Worm (Caenorhabditis elegans) whole organism, L4 larva: ENCODE results near the gene str-116.
A peak's percentile ranks its signal among the peaks of the same experiment; 100 is the strongest.

Experiments used
- F44E2.7 ChIP-seq: fragments of 200-800 bp; sonication (Bioruptor generic); IDR thresholded peaks from 2 replicates; pipeline ENCODE4 v2.1.2; 2022; ENCODE audit warnings: missing genetic modification characterization, missing compliant biosample characterization
- Y5F2A.4 ChIP-seq: fragments of 200-800 bp; sonication (Bioruptor generic); optimal IDR thresholded peaks from 2 replicates; lab custom pipeline; 2018; ENCODE audit warnings: mild to moderate bottlenecking, missing genetic modification characterization, missing compliant biosample characterization
- ZK546.5 ChIP-seq, 2 experiments: sonication (generic microtip); optimal IDR thresholded peaks; 2 replicates each; lab custom pipeline; 2017; ENCODE audit warnings: missing biosample characterization in 2 of 2, missing genetic modification characterization in 2 of 2
- ces-1 ChIP-seq: fragments of 150-350 bp; sonication (generic microtip); optimal IDR thresholded peaks from 4 replicates; lab custom pipeline; 2014; ENCODE audit warnings: missing biosample characterization, missing genetic modification reagents, missing genetic modification characterization
- cey-2 ChIP-seq: sonication (generic microtip); optimal IDR thresholded peaks from 3 replicates; lab custom pipeline; 2017; ENCODE audit warnings: missing genetic modification characterization, mild to moderate bottlenecking, missing compliant biosample characterization, antibody characterized with exemption, borderline replicate concordance; ENCODE audit not compliant: insufficient read depth
- daf-16 ChIP-seq, 3 experiments: sonication (generic microtip); optimal IDR thresholded peaks; 2 replicates each; lab custom pipeline; 2016 to 2017; ENCODE audit warnings: missing genetic modification characterization in 3 of 3, missing genetic modification reagents in 3 of 3, mild to moderate bottlenecking in 2 of 3, missing compliant biosample characterization in 2 of 3, missing biosample characterization in 1 of 3, moderate library complexity in 1 of 3
- daf-19 ChIP-seq: fragments of 200-800 bp; sonication (Bioruptor generic); conservative IDR thresholded peaks from 2 replicates; pipeline ENCODE4 v1.3.6; 2022; ENCODE audit warnings: missing genetic modification characterization, missing compliant biosample characterization
- dmd-6 ChIP-seq: fragments of 200-800 bp; sonication (Bioruptor generic); IDR thresholded peaks from 2 replicates; pipeline ENCODE4 v1.3.6; 2022; ENCODE audit warnings: missing genetic modification reagents, missing genetic modification characterization, missing compliant biosample characterization
- dmd-8 ChIP-seq: fragments of 200-800 bp; sonication (Bioruptor generic); IDR thresholded peaks from 2 replicates; pipeline ENCODE4 v1.3.6; 2022; ENCODE audit warnings: missing genetic modification characterization, missing compliant biosample characterization
- dmd-9 ChIP-seq: fragments of 200-800 bp; sonication (Bioruptor generic); IDR thresholded peaks from 2 replicates; pipeline ENCODE4 v1.3.6; 2022; ENCODE audit warnings: missing genetic modification reagents, missing genetic modification characterization, missing compliant biosample characterization
- dve-1 ChIP-seq: sonication (generic microtip); optimal IDR thresholded peaks from 2 replicates; lab custom pipeline; 2017; ENCODE audit warnings: antibody characterized with exemption, mild to moderate bottlenecking, missing genetic modification characterization, missing compliant biosample characterization; ENCODE audit not compliant: insufficient read depth
- egl-27 ChIP-seq: sonication (generic microtip); optimal IDR thresholded peaks from 3 replicates; lab custom pipeline; 2017; ENCODE audit warnings: missing biosample characterization, missing genetic modification reagents, missing genetic modification characterization
- fos-1 ChIP-seq: fragments of 150-350 bp; optimal IDR thresholded peaks from 2 replicates; lab custom pipeline; 2014; ENCODE audit warnings: missing biosample characterization, missing genetic modification characterization
- hlh-11 ChIP-seq: fragments of 200-800 bp; sonication (Bioruptor generic); optimal IDR thresholded peaks from 2 replicates; lab custom pipeline; 2018; ENCODE audit warnings: mild to moderate bottlenecking, missing genetic modification characterization, missing compliant biosample characterization
- lim-7 ChIP-seq: fragments of 200-800 bp; sonication (Bioruptor generic); IDR thresholded peaks from 2 replicates; pipeline ENCODE4 v1.3.6; 2022; ENCODE audit warnings: missing genetic modification characterization, missing compliant biosample characterization
- lin-39 ChIP-seq: fragments of 150-350 bp; optimal IDR thresholded peaks from 2 replicates; lab custom pipeline; 2014; ENCODE audit warnings: missing biosample characterization, missing genetic modification reagents, missing genetic modification characterization
- lsy-2 ChIP-seq, 2 experiments: fragments of 150-350 bp in 1 of 2; sonication (generic microtip) in 1 of 2; optimal IDR thresholded peaks; 2 replicates each; lab custom pipeline; 2014 to 2017; ENCODE audit warnings: missing biosample characterization in 2 of 2, missing genetic modification characterization in 2 of 2
- madf-5 ChIP-seq, 2 experiments: fragments of 200-800 bp; sonication (Bioruptor generic); IDR thresholded peaks; 2 replicates each; pipeline ENCODE4 v1.3.6; 2022; ENCODE audit warnings: missing compliant biosample characterization in 2 of 2, missing genetic modification characterization in 2 of 2
- madf-9 ChIP-seq: fragments of 200-800 bp; sonication (Bioruptor generic); conservative IDR thresholded peaks from 2 replicates; pipeline ENCODE4 v1.3.6; 2022; ENCODE audit warnings: missing genetic modification reagents, missing genetic modification characterization, missing compliant biosample characterization
- mep-1 ChIP-seq: fragments of 150-350 bp; sonication (generic microtip); optimal IDR thresholded peaks from 3 replicates; lab custom pipeline; 2014; ENCODE audit warnings: missing biosample characterization, missing genetic modification characterization
- mxl-2 ChIP-seq: fragments of 200-800 bp; sonication (Bioruptor generic); conservative IDR thresholded peaks from 2 replicates; pipeline ENCODE4 v1.3.6; 2022; ENCODE audit warnings: missing genetic modification reagents, missing genetic modification characterization, missing compliant biosample characterization
- mxl-3 ChIP-seq: fragments of 200-800 bp; sonication (Bioruptor generic); optimal IDR thresholded peaks from 2 replicates; lab custom pipeline; 2018; ENCODE audit warnings: mild to moderate bottlenecking, missing genetic modification characterization, missing compliant biosample characterization
- nhr-102 ChIP-seq: sonication (generic microtip); optimal IDR thresholded peaks from 2 replicates; lab custom pipeline; 2016; ENCODE audit warnings: mild to moderate bottlenecking, missing genetic modification characterization, moderate library complexity, missing compliant biosample characterization
- nhr-11 ChIP-seq: fragments of 150-350 bp; optimal IDR thresholded peaks from 2 replicates; lab custom pipeline; 2014; ENCODE audit warnings: missing biosample characterization, missing genetic modification characterization
- nhr-111 ChIP-seq: fragments of 200-800 bp; sonication (Bioruptor generic); optimal IDR thresholded peaks from 2 replicates; lab custom pipeline; 2018; ENCODE audit warnings: mild to moderate bottlenecking, missing genetic modification characterization, missing compliant biosample characterization
- nhr-28 ChIP-seq: fragments of 150-350 bp; optimal IDR thresholded peaks from 2 replicates; lab custom pipeline; 2014; ENCODE audit warnings: missing biosample characterization, missing genetic modification characterization
- nhr-42 ChIP-seq: fragments of 200-800 bp; sonication (Bioruptor generic); IDR thresholded peaks from 2 replicates; pipeline ENCODE4 v1.3.6; 2022; ENCODE audit warnings: missing genetic modification characterization, missing compliant biosample characterization
- nhr-76 ChIP-seq: fragments of 150-350 bp; optimal IDR thresholded peaks from 2 replicates; lab custom pipeline; 2014; ENCODE audit warnings: missing biosample characterization, missing genetic modification characterization
- php-3 ChIP-seq: fragments of 200-800 bp; sonication (Bioruptor generic); IDR thresholded peaks from 2 replicates; pipeline ENCODE4 v1.3.6; 2022; ENCODE audit warnings: missing genetic modification reagents, missing genetic modification characterization, missing compliant biosample characterization
- pqm-1 ChIP-seq: sonication (generic microtip); optimal IDR thresholded peaks from 2 replicates; lab custom pipeline; 2017; ENCODE audit warnings: missing biosample characterization, missing genetic modification characterization
- set-16 ChIP-seq: fragments of 200-800 bp; sonication (Bioruptor generic); IDR thresholded peaks from 2 replicates; pipeline ENCODE4 v1.3.6; 2022; ENCODE audit warnings: missing genetic modification reagents, missing genetic modification characterization, missing compliant biosample characterization
- skn-1 ChIP-seq: fragments of 150-350 bp; optimal IDR thresholded peaks from 2 replicates; lab custom pipeline; 2014; ENCODE audit warnings: missing biosample characterization, missing genetic modification characterization
- snpc-4 ChIP-seq: fragments of 150-350 bp; optimal IDR thresholded peaks from 2 replicates; lab custom pipeline; 2014; ENCODE audit warnings: missing biosample characterization, missing genetic modification characterization
- tag-97 ChIP-seq: fragments of 200-800 bp; sonication (Bioruptor generic); IDR thresholded peaks from 2 replicates; pipeline ENCODE4 v1.3.6; 2022; ENCODE audit warnings: missing genetic modification characterization, missing compliant biosample characterization
- unc-62 ChIP-seq, 3 experiments: fragments of 150-350 bp in 1 of 3; sonication (generic microtip); optimal IDR thresholded peaks in 2 of 3; peaks in 1 of 3; 1 replicate in 1 of 3; 2 replicates in 2 of 3; lab custom pipeline; 2014 to 2017; ENCODE audit warnings: missing biosample characterization in 3 of 3, missing genetic modification characterization in 3 of 3, missing genetic modification reagents in 3 of 3, missing genotype in 1 of 3
- zag-1 ChIP-seq: fragments of 150-350 bp; optimal IDR thresholded peaks from 2 replicates; lab custom pipeline; 2014; ENCODE audit warnings: missing biosample characterization, missing genetic modification characterization
- zip-2 ChIP-seq: fragments of 150-350 bp; optimal IDR thresholded peaks from 2 replicates; lab custom pipeline; 2014; ENCODE audit warnings: missing biosample characterization, missing genetic modification characterization
- ztf-11 ChIP-seq: fragments of 150-350 bp; optimal IDR thresholded peaks from 2 replicates; lab custom pipeline; 2014; ENCODE audit warnings: missing biosample characterization, missing genetic modification characterization

Gene str-116

ce11 chrV:11263025-11263424, 3.8 kb upstream of the str-116 start, which contains the start of gene F07B10.4:
Gene F07B10.4 (minus strand): TSS chrV:11263125.
- TF ChIP-seq Y5F2A.4 (GFP tag; lab: Kevin White, UChicago) (no peak), F44E2.7 (GFP tag; lab: Robert Waterston, UW) (no peak), snpc-4 (no peak), ZK546.5 (tag; optimal IDR thresholded peaks at IDR 0.05; lab: Kevin White, UChicago) (no peak), hlh-11 (no peak), madf-9 (GFP tag; lab: Robert Waterston, UW) (no peak), dmd-8 (no peak), skn-1 (no peak), lsy-2 (tag; optimal IDR thresholded peaks at IDR 0.05; lab: Kevin White, UChicago) (no peak), nhr-76 (tag; lab: Kevin White, UChicago) (no peak), lim-7 (no peak), ztf-11 (tag; lab: Kevin White, UChicago) (no peak), dve-1 (tag; lab: Kevin White, UChicago) (no peak), nhr-42 (GFP tag; lab: Robert Waterston, UW) (no peak), nhr-11 (no peak), cey-2 (tag; lab: Kevin White, UChicago) (no peak)

- TF ChIP-seq daf-19 (GFP tag; lab: Robert Waterston, UW): no peak
- TF ChIP-seq pqm-1: peak; percentile 63
- TF ChIP-seq lin-39 (tag; lab: Kevin White, UChicago): no peak
- TF ChIP-seq mxl-3 (GFP tag; lab: Kevin White, UChicago): peak; percentile 81
- TF ChIP-seq unc-62 (GFP tag; optimal IDR thresholded peaks at IDR 0.05 in 1 of 2; lab: Kevin White, UChicago): peak in 1 of 2 experiments; percentile 10
- TF ChIP-seq unc-62 (tag; optimal IDR thresholded peaks at IDR 0.05; lab: Kevin White, UChicago): no peak
- no peak for TF ChIP-seq fos-1
- TF ChIP-seq madf-5 (GFP tag; IDR thresholded peaks at IDR 0.05; lab: Robert Waterston, UW): no peak
- no peak for TF ChIP-seq zip-2 (tag; lab: Kevin White, UChicago)
- TF ChIP-seq ces-1 (GFP tag; lab: Kevin White, UChicago): no peak
- TF ChIP-seq dmd-6 (GFP tag; lab: Robert Waterston, UW): peak; percentile 66
- TF ChIP-seq nhr-28 (tag; lab: Kevin White, UChicago): peak; percentile 37
- no peak for TF ChIP-seq nhr-111 (GFP tag; lab: Kevin White, UChicago)
Measured at ce11 chrV:11265482-11265881, 1.3 kb upstream of the str-116 start, which contains the start of gene cln-3.1. Gene cln-3.1 (minus strand): TSS chrV:11265652.

ce11 chrV:11268791-11269190, 2.0 kb downstream of the str-116 start, which contains the start of gene str-115:
Gene str-115 (plus strand): TSS chrV:11269091.
- TF ChIP-seq php-3 (GFP tag; lab: Robert Waterston, UW) (no peak), snpc-4 (no peak), egl-27 (no peak), daf-16 (GFP tag; optimal IDR thresholded peaks at IDR 0.05; lab: Kevin White, UChicago) (no peak), daf-16 (tag; optimal IDR thresholded peaks at IDR 0.05; lab: Kevin White, UChicago) (no peak), dmd-9 (GFP tag; lab: Robert Waterston, UW) (no peak), zag-1 (tag; lab: Kevin White, UChicago) (no peak), set-16 (no peak)

- TF ChIP-seq tag-97 (GFP tag; lab: Robert Waterston, UW) (no peak), daf-16 (GFP tag; optimal IDR thresholded peaks at IDR 0.05; lab: Kevin White, UChicago) (no peak), daf-16 (tag; optimal IDR thresholded peaks at IDR 0.05; lab: Kevin White, UChicago) (no peak), mxl-2 (GFP tag; lab: Robert Waterston, UW) (no peak), mxl-3 (GFP tag; lab: Kevin White, UChicago) (no peak), mep-1 (tag; lab: Kevin White, UChicago) (no peak), nhr-102 (tag; lab: Kevin White, UChicago) (no peak)
Measured at ce11 chrV:11271051-11271450, 4.3 kb downstream of the str-116 start, which contains the start of gene clec-222. Gene clec-222 (plus strand): TSS chrV:11271351.
